Fruit fly (Drosophila melanogaster) whole organism, embryonic: ENCODE measurements around the gene CG15152.

Experiments
- Antp ChIP-seq: fragments of 200-800 bp; sonication (Bioruptor generic); optimal IDR thresholded peaks from 3 replicates; lab custom pipeline; 2016; ENCODE audit warnings: missing biosample characterization, missing genetic modification characterization
- CG10209 ChIP-seq: fragments of 200-800 bp; sonication (Bioruptor generic); optimal IDR thresholded peaks from 3 replicates; lab custom pipeline; 2017; ENCODE audit warnings: missing biosample characterization, mild to moderate bottlenecking, missing genetic modification characterization, missing genetic modification reagents
- CG11696 ChIP-seq: fragments of 200-800 bp; sonication (Bioruptor generic); IDR thresholded peaks from 2 replicates; pipeline ENCODE4 v1.3.6; 2022; ENCODE audit warnings: missing biosample characterization, missing genetic modification characterization
- CG12071 ChIP-seq: fragments of 200-800 bp; sonication (Bioruptor generic); optimal IDR thresholded peaks from 3 replicates; lab custom pipeline; 2018; ENCODE audit warnings: missing biosample characterization, mild to moderate bottlenecking, missing genetic modification characterization
- CG12744 ChIP-seq: fragments of 200-800 bp; sonication (Bioruptor generic); optimal IDR thresholded peaks from 2 replicates; lab custom pipeline; 2016; ENCODE audit warnings: missing biosample characterization, missing genetic modification characterization
- CG12942 ChIP-seq: fragments of 200-800 bp; sonication (Bioruptor generic); optimal IDR thresholded peaks from 3 replicates; lab custom pipeline; 2016; ENCODE audit warnings: missing biosample characterization, missing genetic modification characterization
- CG13123 ChIP-seq: fragments of 200-800 bp; sonication (Bioruptor generic); optimal IDR thresholded peaks from 2 replicates; lab custom pipeline; 2016; ENCODE audit warnings: missing biosample characterization, missing genetic modification characterization
- CG2116 ChIP-seq: fragments of 200-800 bp; sonication (Bioruptor generic); optimal IDR thresholded peaks from 3 replicates; lab custom pipeline; 2018; ENCODE audit warnings: missing biosample characterization, mild to moderate bottlenecking, missing genetic modification characterization
- CG4617 ChIP-seq: fragments of 200-800 bp; sonication (Bioruptor generic); optimal IDR thresholded peaks from 3 replicates; lab custom pipeline; 2016; ENCODE audit warnings: missing biosample characterization, missing genetic modification characterization, borderline replicate concordance
- CG4820 ChIP-seq: fragments of 200-800 bp; sonication (Bioruptor generic); optimal IDR thresholded peaks from 3 replicates; lab custom pipeline; 2016; ENCODE audit warnings: missing biosample characterization, missing genetic modification characterization
- CG6683 ChIP-seq: fragments of 200-800 bp; sonication (Bioruptor generic); optimal IDR thresholded peaks from 2 replicates; lab custom pipeline; 2017; ENCODE audit warnings: missing biosample characterization, mild to moderate bottlenecking, missing genetic modification characterization, missing genetic modification reagents
- CG6854 ChIP-seq: fragments of 200-800 bp; sonication (Bioruptor generic); optimal IDR thresholded peaks from 3 replicates; lab custom pipeline; 2017; ENCODE audit warnings: missing biosample characterization, mild to moderate bottlenecking, missing genetic modification characterization
- CG7839 ChIP-seq: fragments of 200-800 bp; sonication (Bioruptor generic); optimal IDR thresholded peaks from 3 replicates; lab custom pipeline; 2018; ENCODE audit warnings: missing biosample characterization, mild to moderate bottlenecking, missing genetic modification characterization, moderate library complexity
- CG8290 ChIP-seq, 3 experiments: fragments of 200-800 bp; sonication (Bioruptor generic); optimal IDR thresholded peaks; 2 replicates each; lab custom pipeline; 2016 to 2019; ENCODE audit warnings: missing biosample characterization in 3 of 3, missing genetic modification characterization in 3 of 3, mild to moderate bottlenecking in 2 of 3, moderate library complexity in 1 of 3
- CG9609 ChIP-seq: fragments of 200-800 bp; sonication (Bioruptor generic); optimal IDR thresholded peaks from 3 replicates; lab custom pipeline; 2016; ENCODE audit warnings: missing biosample characterization, missing genetic modification characterization
- CG9727 ChIP-seq: fragments of 200-800 bp; sonication (Bioruptor generic); optimal IDR thresholded peaks from 3 replicates; lab custom pipeline; 2017; ENCODE audit warnings: missing biosample characterization, mild to moderate bottlenecking, missing genetic modification characterization
- CHES-1-like ChIP-seq: fragments of 200-800 bp; sonication (Bioruptor generic); optimal IDR thresholded peaks from 2 replicates; lab custom pipeline; 2016; ENCODE audit warnings: missing biosample characterization, missing genetic modification characterization
- Deaf1 ChIP-seq: fragments of 200-800 bp; optimal IDR thresholded peaks from 3 replicates; lab custom pipeline; 2019; ENCODE audit warnings: missing biosample characterization, mild to moderate bottlenecking, missing genetic modification characterization, moderate library complexity
- Dip2 ChIP-seq: fragments of 200-800 bp; sonication (Bioruptor generic); IDR thresholded peaks from 2 replicates; pipeline ENCODE4 v1.3.6; 2022; ENCODE audit warnings: missing biosample characterization, missing genetic modification characterization
- Doc2 ChIP-seq: fragments of 200-800 bp; sonication (Bioruptor generic); IDR thresholded peaks from 2 replicates; pipeline ENCODE4 v1.3.6; 2022; ENCODE audit warnings: missing biosample characterization, missing genetic modification characterization
- E2f1 ChIP-seq: fragments of 200-800 bp; sonication (Bioruptor generic); IDR thresholded peaks from 2 replicates; pipeline ENCODE4 v1.3.6; 2022; ENCODE audit warnings: missing biosample characterization, missing genetic modification characterization
- Ets65A ChIP-seq: fragments of 200-800 bp; sonication (Bioruptor generic); peaks from one replicate; lab custom pipeline; 2016; ENCODE audit warnings: missing biosample characterization, missing genetic modification characterization
- Fer2 ChIP-seq: fragments of 200-800 bp; sonication (Bioruptor generic); optimal IDR thresholded peaks from 2 replicates; lab custom pipeline; 2018; ENCODE audit warnings: missing biosample characterization, mild to moderate bottlenecking, missing genetic modification characterization, moderate library complexity
- Hand ChIP-seq: fragments of 200-800 bp; sonication (Bioruptor generic); optimal IDR thresholded peaks from 2 replicates; lab custom pipeline; 2017; ENCODE audit warnings: mild to moderate bottlenecking, missing biosample characterization, missing genetic modification reagents, missing genetic modification characterization
- Hmx ChIP-seq: fragments of 200-800 bp; sonication (Bioruptor generic); optimal IDR thresholded peaks from 2 replicates; lab custom pipeline; 2016; ENCODE audit warnings: missing biosample characterization, missing genetic modification characterization
- MTF-1 ChIP-seq: fragments of 200-800 bp; sonication (Bioruptor generic); optimal IDR thresholded peaks from 2 replicates; lab custom pipeline; 2018; ENCODE audit warnings: missing biosample characterization, mild to moderate bottlenecking, missing genetic modification characterization, borderline replicate concordance
- Mrtf ChIP-seq: fragments of 200-800 bp; sonication (Bioruptor generic); IDR thresholded peaks from 3 replicates; pipeline ENCODE4 v1.3.6; 2022; ENCODE audit warnings: missing biosample characterization, missing genetic modification characterization
- Nf-YA ChIP-seq: fragments of 200-800 bp; sonication (Bioruptor generic); IDR thresholded peaks from 2 replicates; pipeline ENCODE4 v1.3.6; 2022; ENCODE audit warnings: missing biosample characterization, missing genetic modification characterization
- Nf-YC ChIP-seq: fragments of 200-800 bp; optimal IDR thresholded peaks from 3 replicates; lab custom pipeline; 2019; ENCODE audit warnings: missing biosample characterization, mild to moderate bottlenecking, missing genetic modification characterization, moderate library complexity
- NfI ChIP-seq: fragments of 200-800 bp; sonication (Bioruptor generic); optimal IDR thresholded peaks from 3 replicates; lab custom pipeline; 2018; ENCODE audit warnings: missing biosample characterization, mild to moderate bottlenecking, missing genetic modification characterization, moderate library complexity
- Opbp ChIP-seq: fragments of 200-800 bp; sonication (Bioruptor generic); IDR thresholded peaks from 3 replicates; pipeline ENCODE4 v1.3.6; 2022; ENCODE audit warnings: missing biosample characterization, missing genetic modification characterization; ENCODE audit not compliant: partially characterized antibody
- Ptx1 ChIP-seq: fragments of 200-800 bp; sonication (Bioruptor generic); IDR thresholded peaks from 2 replicates; pipeline ENCODE4 v1.3.6; 2022; ENCODE audit warnings: missing biosample characterization, missing genetic modification characterization
- Sin3A ChIP-seq: fragments of >200 bp; optimal IDR thresholded peaks from 2 replicates; lab custom pipeline; 2018
- Sry-β ChIP-seq: fragments of 200-800 bp; sonication (Bioruptor generic); optimal IDR thresholded peaks from 2 replicates; lab custom pipeline; 2018; ENCODE audit warnings: missing biosample characterization, mild to moderate bottlenecking, missing genetic modification characterization, moderate library complexity
- al ChIP-seq: fragments of 200-800 bp; sonication (Bioruptor generic); IDR thresholded peaks from 2 replicates; pipeline ENCODE4 v1.3.6; 2022; ENCODE audit warnings: missing biosample characterization, missing genetic modification characterization
- btn ChIP-seq: fragments of 200-800 bp; sonication (Bioruptor generic); optimal IDR thresholded peaks from 2 replicates; lab custom pipeline; 2016; ENCODE audit warnings: missing biosample characterization, missing genetic modification characterization
- caup ChIP-seq: fragments of 200-800 bp; sonication (Bioruptor generic); optimal IDR thresholded peaks from 3 replicates; lab custom pipeline; 2017; ENCODE audit warnings: missing biosample characterization, mild to moderate bottlenecking, missing genetic modification characterization, moderate library complexity; ENCODE audit not compliant: severe bottlenecking
- disco-r ChIP-seq: fragments of 200-800 bp; sonication (Bioruptor generic); optimal IDR thresholded peaks from 2 replicates; lab custom pipeline; 2016; ENCODE audit warnings: missing biosample characterization, missing genetic modification characterization
- insv ChIP-seq, 2 experiments: fragments of 200-800 bp; sonication (Bioruptor generic); optimal IDR thresholded peaks; 3 replicates each; lab custom pipeline; 2016 to 2018; ENCODE audit warnings: missing biosample characterization in 2 of 2, missing genetic modification characterization in 2 of 2
- jigr1 ChIP-seq: fragments of 200-800 bp; sonication (Bioruptor generic); IDR thresholded peaks from 3 replicates; pipeline ENCODE4 v1.3.6; 2022; ENCODE audit warnings: missing biosample characterization, missing genetic modification characterization
- lbe ChIP-seq: fragments of 200-800 bp; sonication (Bioruptor generic); optimal IDR thresholded peaks from 2 replicates; lab custom pipeline; 2016; ENCODE audit warnings: missing biosample characterization, mild to moderate bottlenecking, missing genetic modification characterization
- lilli ChIP-seq: fragments of 200-800 bp; sonication (Bioruptor generic); optimal IDR thresholded peaks from 3 replicates; lab custom pipeline; 2016; ENCODE audit warnings: missing biosample characterization, missing genetic modification characterization
- lola ChIP-seq, 3 experiments: fragments of >200 bp in 2 of 3; fragments of 200-800 bp in 1 of 3; sonication (Bioruptor generic) in 1 of 3; optimal IDR thresholded peaks; 2 replicates each; lab custom pipeline; 2017 to 2019; ENCODE audit warnings: missing biosample characterization in 3 of 3, missing genetic modification characterization in 3 of 3, mild to moderate bottlenecking in 1 of 3, moderate library complexity in 1 of 3
- mam ChIP-seq: fragments of 200-800 bp; sonication (Bioruptor generic); optimal IDR thresholded peaks from 3 replicates; lab custom pipeline; 2016; ENCODE audit warnings: missing biosample characterization, missing genetic modification characterization
- p53 ChIP-seq: fragments of 200-800 bp; sonication (Bioruptor generic); optimal IDR thresholded peaks from 2 replicates; lab custom pipeline; 2016; ENCODE audit warnings: missing biosample characterization, missing genetic modification characterization
- sc ChIP-seq, 3 experiments: fragments of >200 bp in 2 of 3; fragments of 200-800 bp in 1 of 3; sonication (Bioruptor generic) in 1 of 3; optimal IDR thresholded peaks; 2 replicates in 2 of 3; 3 replicates in 1 of 3; lab custom pipeline; 2017; ENCODE audit warnings: mild to moderate bottlenecking in 1 of 3, missing biosample characterization in 1 of 3, missing genetic modification characterization in 1 of 3, missing genetic modification reagents in 1 of 3
- scrt ChIP-seq: fragments of 200-800 bp; sonication (Bioruptor generic); optimal IDR thresholded peaks from 2 replicates; lab custom pipeline; 2018; ENCODE audit warnings: missing biosample characterization, mild to moderate bottlenecking, missing genetic modification characterization, moderate library complexity
- sob ChIP-seq: fragments of 200-800 bp; sonication (Bioruptor generic); IDR thresholded peaks from 2 replicates; pipeline ENCODE4 v1.3.6; 2022; ENCODE audit warnings: missing biosample characterization, missing genetic modification characterization
- unc-4 ChIP-seq: fragments of 200-800 bp; sonication (Bioruptor generic); IDR thresholded peaks from 2 replicates; pipeline ENCODE4 v1.3.6; 2022; ENCODE audit warnings: missing biosample characterization, missing genetic modification characterization; ENCODE audit not compliant: partially characterized antibody

Gene CG15152

dm6 chr2L:18137591-18138247 is 23.4 kb downstream of the CG15152 start, which contains the start of gene kel (continued):
- peak; percentile 13 for TF ChIP-seq CG8290 (GFP tag; optimal IDR thresholded peaks at IDR 0.05; lab: Kevin White, UChicago)
- peak; percentile 21 to 82 for TF ChIP-seq CG8290 (tag; optimal IDR thresholded peaks at IDR 0.05; lab: Kevin White, UChicago)
- TF ChIP-seq CG12744 (GFP tag; lab: Kevin White, UChicago): no peak
- peak; percentile 45 for TF ChIP-seq Ets65A (GFP tag; lab: Kevin White, UChicago)
- TF ChIP-seq Doc2 (GFP tag; lab: Robert Waterston, UW): no peak
- peak; percentile 51 for TF ChIP-seq CHES-1-like (GFP tag; lab: Kevin White, UChicago)
- peak; percentile 69; the same call in 2 of the 3 replicates for TF ChIP-seq Opbp (GFP tag; lab: Robert Waterston, UW)
- no peak for TF ChIP-seq insv (GFP tag; optimal IDR thresholded peaks at IDR 0.05; lab: Kevin White, UChicago)
- TF ChIP-seq disco-r (GFP tag; lab: Kevin White, UChicago): no peak
- peak; percentile 61 for TF ChIP-seq CG9727 (GFP tag; lab: Kevin White, UChicago)
- peak; percentile 18 for TF ChIP-seq CG10209
- peak; percentile 58 for TF ChIP-seq CG2116
- TF ChIP-seq CG13123 (GFP tag; lab: Kevin White, UChicago): peak; percentile 11
- TF ChIP-seq NfI (GFP tag; lab: Kevin White, UChicago): peak; percentile 40
- peak; percentile 59 for TF ChIP-seq sob (GFP tag; lab: Robert Waterston, UW)
- TF ChIP-seq jigr1 (GFP tag; lab: Robert Waterston, UW): no peak; the same call in 2 of the 3 replicates
- no peak for TF ChIP-seq Antp
- TF ChIP-seq lbe (GFP tag; lab: Kevin White, UChicago): peak; percentile 15
- TF ChIP-seq Hmx: no peak
- TF ChIP-seq scrt (GFP tag; lab: Kevin White, UChicago): peak; percentile 50
- TF ChIP-seq Mrtf (GFP tag; lab: Robert Waterston, UW): no peak
- TF ChIP-seq lilli (GFP tag; lab: Kevin White, UChicago): peak; percentile 49
- TF ChIP-seq caup (GFP tag; lab: Kevin White, UChicago): peak; percentile 72
- TF ChIP-seq CG11696 (GFP tag; lab: Robert Waterston, UW): peak; percentile 28; the same call in 1 of the 2 replicates
- TF ChIP-seq CG6683 (GFP tag; lab: Kevin White, UChicago): peak; percentile 32
- TF ChIP-seq mam (GFP tag; lab: Kevin White, UChicago): peak; percentile 34
- no peak for TF ChIP-seq sc (optimal IDR thresholded peaks at IDR 0.05; lab: Kevin White, UChicago)
- TF ChIP-seq sc (GFP tag; optimal IDR thresholded peaks at IDR 0.05; lab: Kevin White, UChicago): no peak
- peak; percentile 74 for TF ChIP-seq MTF-1
- peak; percentile 10 for TF ChIP-seq CG4820 (GFP tag; lab: Kevin White, UChicago)
- TF ChIP-seq Sin3A: peak; percentile 28
- TF ChIP-seq lola (GFP tag; optimal IDR thresholded peaks at IDR 0.05; lab: Kevin White, UChicago): no peak
- peak; percentile 50 for TF ChIP-seq CG6854 (GFP tag; lab: Kevin White, UChicago)
- no peak for TF ChIP-seq p53 (GFP tag; lab: Kevin White, UChicago)
- peak; percentile 77 for TF ChIP-seq unc-4 (GFP tag; lab: Robert Waterston, UW)
- TF ChIP-seq al (GFP tag; lab: Robert Waterston, UW): no peak
- peak; percentile 21 for TF ChIP-seq CG12942 (GFP tag; lab: Kevin White, UChicago)
- TF ChIP-seq Nf-YC: peak; percentile 30
- TF ChIP-seq Deaf1: peak; percentile 53
- no peak for TF ChIP-seq E2f1 (GFP tag; lab: Robert Waterston, UW)
- no peak for TF ChIP-seq CG9609 (GFP tag; lab: Kevin White, UChicago)
- no peak for TF ChIP-seq Sry-β (GFP tag; lab: Kevin White, UChicago)
- TF ChIP-seq Nf-YA (GFP tag; lab: Robert Waterston, UW): no peak
- peak; percentile 71 for TF ChIP-seq Hand (GFP tag; lab: Kevin White, UChicago)
- TF ChIP-seq Dip2 (GFP tag; lab: Robert Waterston, UW): no peak
- no peak for TF ChIP-seq Fer2 (tag; lab: Kevin White, UChicago)
- TF ChIP-seq CG12071: peak; percentile 69
- no peak for TF ChIP-seq btn (GFP tag; lab: Kevin White, UChicago)
- TF ChIP-seq CG7839 (tag; lab: Kevin White, UChicago): peak; percentile 40
- TF ChIP-seq CG4617 (GFP tag; lab: Kevin White, UChicago): peak; percentile 79
- no peak for TF ChIP-seq Ptx1 (GFP tag; lab: Robert Waterston, UW)
